Fruit fly (Drosophila melanogaster): ENCODE measurements around the gene CG9154.

CG9154 gene

DNA sequence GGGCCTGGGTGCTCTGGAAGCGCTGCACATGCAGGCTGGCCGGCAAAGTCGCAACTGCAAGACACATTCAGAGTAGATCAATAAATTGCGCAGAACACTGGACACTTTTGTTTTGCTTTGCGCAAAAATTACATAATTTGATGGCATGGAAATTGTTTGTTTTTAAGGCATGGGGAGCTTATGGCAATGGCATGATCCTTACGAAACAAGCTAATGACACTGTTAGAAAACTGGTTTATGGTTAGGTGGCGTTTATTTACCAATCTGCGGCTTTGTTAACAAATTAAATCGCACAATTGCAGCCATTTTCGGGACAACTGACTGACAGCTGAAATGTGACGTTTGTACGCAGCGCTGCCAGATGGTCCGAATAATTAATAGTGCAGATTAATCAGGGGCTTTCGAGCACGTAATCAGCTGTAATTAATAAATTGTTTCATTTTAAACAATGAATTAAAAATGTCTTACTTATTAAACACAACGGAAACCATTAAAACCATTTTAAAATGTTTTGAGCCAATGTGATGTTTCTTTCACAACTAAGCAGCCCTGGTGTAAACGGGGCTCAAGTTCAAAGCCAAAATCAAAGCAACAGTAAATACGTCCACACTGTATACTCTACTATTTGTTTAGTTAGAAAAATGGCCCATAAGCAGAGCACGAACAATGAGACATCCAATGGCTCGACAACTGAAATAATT lies 8.0 kb downstream of the CG9154 start, which contains the start of the genes ND-51 and CG13994 (continued):
- TF ChIP-seq danr (GFP tag; IDR thresholded peaks at IDR 0.05), result no peak
- no peak for TF ChIP-seq Hr39 (optimal IDR thresholded peaks at IDR 0.05)
- no peak for TF ChIP-seq CG16813 (GFP tag; IDR thresholded peaks at IDR 0.05; ENCODE audit: partially characterized antibody)
- TF ChIP-seq CG8924 (tag; optimal IDR thresholded peaks at IDR 0.05), result peak; percentile 78
- TF ChIP-seq B-H2 (GFP tag; optimal IDR thresholded peaks at IDR 0.05), result peak; percentile 91
- no peak for TF ChIP-seq Eip74EF (GFP tag; optimal IDR thresholded peaks at IDR 0.05)
- TF ChIP-seq CG30431 (GFP tag; optimal IDR thresholded peaks at IDR 0.05), result peak; percentile 69
- peak; percentile 78 for TF ChIP-seq repo (GFP tag; optimal IDR thresholded peaks at IDR 0.05)
- TF ChIP-seq tgo (GFP tag; IDR thresholded peaks at IDR 0.05), result peak; percentile 85
- peak; percentile 76 for TF ChIP-seq da (GFP tag; optimal IDR thresholded peaks at IDR 0.05)
- TF ChIP-seq CG13424 (tag; optimal IDR thresholded peaks at IDR 0.05), result peak; percentile 82
- TF ChIP-seq CG7987 (GFP tag; optimal IDR thresholded peaks at IDR 0.05), result peak; percentile 20
- TF ChIP-seq Dref (GFP tag; IDR thresholded peaks at IDR 0.05), result peak; percentile 41
- no peak for TF ChIP-seq HLH4C (GFP tag; IDR thresholded peaks at IDR 0.05; ENCODE audit: partially characterized antibody)
- peak; percentile 83 for TF ChIP-seq CG2889 (GFP tag; IDR thresholded peaks at IDR 0.05)
- TF ChIP-seq ash1 (GFP tag; optimal IDR thresholded peaks at IDR 0.05), result no peak
- no peak for TF ChIP-seq tna (GFP tag; IDR thresholded peaks at IDR 0.05; ENCODE audit: partially characterized antibody)
- TF ChIP-seq Deaf1 (tag; optimal IDR thresholded peaks at IDR 0.05), result no peak
- peak; percentile 80 for TF ChIP-seq CG6689 (GFP tag; IDR thresholded peaks at IDR 0.05)
- peak; percentile 86 for TF ChIP-seq MBD-R2 (GFP tag; IDR thresholded peaks at IDR 0.05)
- TF ChIP-seq CG33557 (GFP tag; optimal IDR thresholded peaks at IDR 0.05), result peak; percentile 70
- TF ChIP-seq Ssrp (tag; optimal IDR thresholded peaks at IDR 0.05), result peak; percentile 82
- TF ChIP-seq Taf1 (GFP tag; IDR thresholded peaks at IDR 0.05), result peak; percentile 57; the same call in 1 of the 2 replicates
- TF ChIP-seq Stat92E (GFP tag; optimal IDR thresholded peaks at IDR 0.05), result peak in 1 of 3 experiments; percentile 34
- peak; percentile 46 for TF ChIP-seq CG3995 (GFP tag; optimal IDR thresholded peaks at IDR 0.05)
- peak; percentile 84 for TF ChIP-seq az2 (GFP tag; optimal IDR thresholded peaks at IDR 0.05)
- peak in 1 of 3 experiments; percentile 79 for TF ChIP-seq lola (GFP tag; optimal IDR thresholded peaks at IDR 0.05)
- peak; percentile 73 for TF ChIP-seq esg (GFP tag; conservative IDR thresholded peaks at IDR 0.05)
- TF ChIP-seq gsb (GFP tag; IDR thresholded peaks at IDR 0.05), result peak; percentile 50; the same call in 1 of the 2 replicates
- TF ChIP-seq CG10959 (GFP tag; IDR thresholded peaks at IDR 0.05), result peak; percentile 59
- peak; percentile 63 for TF ChIP-seq peb (GFP tag; IDR thresholded peaks at IDR 0.05)
- peak; percentile 69; the same call in 2 of the 3 replicates for TF ChIP-seq otp (GFP tag; IDR thresholded peaks at IDR 0.05)
- TF ChIP-seq chinmo (GFP tag; IDR thresholded peaks at IDR 0.05; ENCODE audit: partially characterized antibody), result no peak
- no peak for TF ChIP-seq CG15011 (GFP tag; optimal IDR thresholded peaks at IDR 0.05)
- peak; percentile 58 for TF ChIP-seq btn (GFP tag; optimal IDR thresholded peaks at IDR 0.05)
- 0 out of 2 replicates have a peak, but pooled peaks have one; percentile 45 for TF ChIP-seq CG4360 (GFP tag; IDR thresholded peaks at IDR 0.05)
- TF ChIP-seq kah (GFP tag; optimal IDR thresholded peaks at IDR 0.05), result peak; percentile 34
- TF ChIP-seq Fer2 (tag; optimal IDR thresholded peaks at IDR 0.05), result peak; percentile 82
- TF ChIP-seq HLH54F (GFP tag; optimal IDR thresholded peaks at IDR 0.05), result peak; percentile 84
- peak; percentile 86 for TF ChIP-seq CG10654 (GFP tag; optimal IDR thresholded peaks at IDR 0.05)
- TF ChIP-seq zfh2 (GFP tag; optimal IDR thresholded peaks at IDR 0.05), result peak; percentile 79
- TF ChIP-seq Nf-YC (tag; optimal IDR thresholded peaks at IDR 0.05), result peak; percentile 77
- TF ChIP-seq bowl (GFP tag; IDR thresholded peaks at IDR 0.05), result peak; percentile 63; the same call in 1 of the 2 replicates
- peak; percentile 83 for TF ChIP-seq fu2 (GFP tag; optimal IDR thresholded peaks at IDR 0.05)
- TF ChIP-seq Sry-δ (GFP tag; optimal IDR thresholded peaks at IDR 0.05), result peak; percentile 71
- TF ChIP-seq Aef1 (GFP tag; IDR thresholded peaks at IDR 0.05), result peak; percentile 75
- TF ChIP-seq sr (GFP tag; IDR thresholded peaks at IDR 0.05), result peak; percentile 45; the same call in 1 of the 3 replicates
- peak; percentile 81 for TF ChIP-seq pzg (GFP tag; optimal IDR thresholded peaks at IDR 0.05)
- peak; percentile 1 for TF ChIP-seq MTF-1 (GFP tag; optimal IDR thresholded peaks at IDR 0.05; ENCODE audit: borderline replicate concordance)
